Fruit fly (Drosophila melanogaster): ENCODE measurements around the gene JhI-21.

The JhI-21 gene

DNA sequence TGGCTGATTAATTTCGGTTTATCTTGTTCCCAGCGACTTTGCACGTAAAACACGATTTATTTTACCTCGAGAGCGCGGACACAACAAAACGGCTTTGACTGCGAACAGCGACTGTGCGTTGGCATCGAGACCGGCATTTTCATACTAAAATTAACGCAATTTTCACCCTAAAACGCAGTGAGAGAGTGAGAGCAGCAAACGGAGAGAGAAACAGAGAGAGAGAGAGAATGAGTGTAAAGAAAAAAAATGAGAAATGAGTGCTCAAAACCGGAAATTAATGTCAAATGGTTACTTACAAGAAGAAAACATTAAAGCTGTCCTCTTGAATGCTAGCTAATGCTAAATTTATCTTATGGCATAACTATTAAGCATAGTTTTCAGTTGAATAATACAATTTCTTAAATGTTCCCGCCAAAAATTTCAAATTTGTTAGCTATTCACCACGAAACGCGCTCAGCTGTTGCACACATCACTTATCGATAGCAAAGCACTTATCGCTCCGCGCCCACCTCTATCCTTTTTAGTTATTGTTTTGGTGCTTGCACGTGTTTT, at the start of gene JhI-21, which contains the start of the genes RpL7-like and CG34164 (continued):
- TF ChIP-seq Pdp1 (GFP tag; optimal IDR thresholded peaks at IDR 0.05), result peak in 1 of 2 experiments; percentile 51
- TF ChIP-seq Taf1 (GFP tag; IDR thresholded peaks at IDR 0.05), result no peak
- TF ChIP-seq CG32767 (GFP tag; IDR thresholded peaks at IDR 0.05), result no peak
- no peak for TF ChIP-seq p53 (GFP tag; optimal IDR thresholded peaks at IDR 0.05)
- no peak for TF ChIP-seq CG5953 (GFP tag; IDR thresholded peaks at IDR 0.05)
- TF ChIP-seq phol (tag; optimal IDR thresholded peaks at IDR 0.05), result no peak
- TF ChIP-seq Dad (GFP tag; optimal IDR thresholded peaks at IDR 0.05), result no peak
- no peak for TF ChIP-seq CG9727 (GFP tag; optimal IDR thresholded peaks at IDR 0.05)
- no peak for TF ChIP-seq ara (GFP tag; IDR thresholded peaks at IDR 0.05)
- TF ChIP-seq fd64A (GFP tag; optimal IDR thresholded peaks at IDR 0.05), result no peak
- 0 out of 3 replicates have a peak, but pooled peaks have one; percentile 31 for TF ChIP-seq gce (GFP tag; IDR thresholded peaks at IDR 0.05)
- TF ChIP-seq vnd (GFP tag; IDR thresholded peaks at IDR 0.05; ENCODE audit: partially characterized antibody), result 0 out of 3 replicates have a peak, but pooled peaks have one; percentile 20
- no peak for TF ChIP-seq Myb (GFP tag; optimal IDR thresholded peaks at IDR 0.05)
- peak; percentile 49; the same call in 1 of the 2 replicates for TF ChIP-seq CG42726 (GFP tag; IDR thresholded peaks at IDR 0.05; ENCODE audit: partially characterized antibody)
- TF ChIP-seq CG17186 (GFP tag; optimal IDR thresholded peaks at IDR 0.05), result no peak
- TF ChIP-seq H15 (GFP tag; IDR thresholded peaks at IDR 0.05), result no peak
- TF ChIP-seq yki (optimal IDR thresholded peaks at IDR 0.05), result peak; percentile 89
- TF ChIP-seq CG6854 (GFP tag; optimal IDR thresholded peaks at IDR 0.05), result peak; percentile 30
- no peak for TF ChIP-seq Antp (GFP tag; optimal IDR thresholded peaks at IDR 0.05)
- peak; percentile 21 for TF ChIP-seq nmo (GFP tag; optimal IDR thresholded peaks at IDR 0.05)
- no peak for TF ChIP-seq CG3407 (GFP tag; optimal IDR thresholded peaks at IDR 0.05)
- no peak for TF ChIP-seq kay (GFP tag; optimal IDR thresholded peaks at IDR 0.05)
- TF ChIP-seq inv (GFP tag; IDR thresholded peaks at IDR 0.05; ENCODE audit: partially characterized antibody), result peak; percentile 30; the same call in 1 of the 2 replicates
- TF ChIP-seq CG8765 (GFP tag; IDR thresholded peaks at IDR 0.05), result no peak
- TF ChIP-seq crc (GFP tag; optimal IDR thresholded peaks at IDR 0.05), result no peak
- TF ChIP-seq CG43689 (GFP tag; IDR thresholded peaks at IDR 0.05), result no peak
- no peak for TF ChIP-seq tx (GFP tag; optimal IDR thresholded peaks at IDR 0.05)
- TF ChIP-seq wek (GFP tag; optimal IDR thresholded peaks at IDR 0.05), result no peak
- no peak for TF ChIP-seq repo (GFP tag; optimal IDR thresholded peaks at IDR 0.05)
- TF ChIP-seq CG3838 (GFP tag; optimal IDR thresholded peaks at IDR 0.05), result no peak
- TF ChIP-seq trh (GFP tag; optimal IDR thresholded peaks at IDR 0.05), result no peak
- no peak for TF ChIP-seq bowl (GFP tag; IDR thresholded peaks at IDR 0.05)
- no peak for TF ChIP-seq CoRest (tag; optimal IDR thresholded peaks at IDR 0.05)
- TF ChIP-seq chm (GFP tag; IDR thresholded peaks at IDR 0.05), result no peak
- TF ChIP-seq Ptx1 (GFP tag; IDR thresholded peaks at IDR 0.05), result no peak
- no peak for TF ChIP-seq Hr78 (GFP tag; optimal IDR thresholded peaks at IDR 0.05)
- TF ChIP-seq ash1 (GFP tag; optimal IDR thresholded peaks at IDR 0.05), result no peak
- no peak for TF ChIP-seq D19A (tag; optimal IDR thresholded peaks at IDR 0.05)
- TF ChIP-seq ro (GFP tag; IDR thresholded peaks at IDR 0.05), result no peak
- no peak for TF ChIP-seq CG12219 (GFP tag; optimal IDR thresholded peaks at IDR 0.05)
- TF ChIP-seq hth (optimal IDR thresholded peaks at IDR 0.05), result no peak
- peak; percentile 61 for TF ChIP-seq CG14710 (tag; optimal IDR thresholded peaks at IDR 0.05)
- TF ChIP-seq CG6654 (GFP tag; optimal IDR thresholded peaks at IDR 0.05), result no peak
- TF ChIP-seq CG4360 (GFP tag; IDR thresholded peaks at IDR 0.05), result peak; percentile 38; the same call in 1 of the 2 replicates
- peak; percentile 9 for TF ChIP-seq CG6765 (GFP tag; optimal IDR thresholded peaks at IDR 0.05)
- TF ChIP-seq CG32532 (GFP tag; IDR thresholded peaks at IDR 0.05), result peak; percentile 65; the same call in 1 of the 2 replicates
- no peak for TF ChIP-seq CG30403 (GFP tag; optimal IDR thresholded peaks at IDR 0.05)
- no peak for TF ChIP-seq CG10431 (GFP tag; optimal IDR thresholded peaks at IDR 0.05)
- no peak for TF ChIP-seq fd3F (GFP tag; optimal IDR thresholded peaks at IDR 0.05)
- no peak for TF ChIP-seq CG14441 (GFP tag; IDR thresholded peaks at IDR 0.05)
- no peak for TF ChIP-seq aop (GFP tag; IDR thresholded peaks at IDR 0.05)
- TF ChIP-seq Max (GFP tag; optimal IDR thresholded peaks at IDR 0.05), result peak; percentile 82
